Worm (Caenorhabditis elegans): ENCODE results near the gene sdz-11.
A peak's percentile ranks its signal among the peaks of the same experiment; 100 is the strongest.
"Not testable (repeated sequence)": the region's sequence is repeated elsewhere in the genome, so short reads cannot be mapped to it uniquely, and the experiment has no call there.

sdz-11 gene

ce11 chrII:3764486-3764885 is 12.4 kb upstream of the sdz-11 start, which contains the start of gene srx-112:
Gene srx-112 (minus strand): TSS chrII:3764586.
- no peak for TF ChIP-seq ets-5 (GFP tag; IDR thresholded peaks at IDR 0.05)
- TF ChIP-seq F16B12.6 (tag; optimal IDR thresholded peaks at IDR 0.05), result no peak

ce11 chrII:3761599-3761998 is 9.5 kb upstream of the sdz-11 start, which contains the start of gene T24E12.6:
Gene T24E12.6 (minus strand): TSS chrII:3761699.
- TF ChIP-seq pqm-1 (tag; optimal IDR thresholded peaks at IDR 0.05); nhr-12 (tag; optimal IDR thresholded peaks at IDR 0.05); sup-37 (GFP tag; optimal IDR thresholded peaks at IDR 0.05): not testable (repeated sequence)

- TF ChIP-seq nhr-71 (tag; optimal IDR thresholded peaks at IDR 0.05) (peak; percentile 52), tlp-1 (tag; optimal IDR thresholded peaks at IDR 0.05) (no peak), fkh-8 (tag; optimal IDR thresholded peaks at IDR 0.05) (peak; percentile 55), unc-98 (GFP tag; IDR thresholded peaks at IDR 0.05) (no peak), pag-3 (tag; optimal IDR thresholded peaks at IDR 0.05; ENCODE audit: borderline replicate concordance, insufficient read depth) (no peak), nhr-85 (tag) (no peak), nhr-47 (tag; optimal IDR thresholded peaks at IDR 0.05) (no peak), ztf-4 (tag; optimal IDR thresholded peaks at IDR 0.05) (no peak), nhr-19 (GFP tag; conservative IDR thresholded peaks at IDR 0.05) (no peak)
These were observed 6.9 kb upstream of the sdz-11 start, which contains the start of gene T24E12.12 for ce11 chrII:3759010-3759409. Gene T24E12.12 (plus strand): TSS chrII:3759290.

- no peak for TF ChIP-seq aha-1 (tag; optimal IDR thresholded peaks at IDR 0.05)
- no peak for TF ChIP-seq F16B12.6 (tag; optimal IDR thresholded peaks at IDR 0.05)
- no peak for TF ChIP-seq egl-27 (tag; optimal IDR thresholded peaks at IDR 0.05)
- no peak for TF ChIP-seq nhr-11 (tag; optimal IDR thresholded peaks at IDR 0.05)
- TF ChIP-seq zip-4 (GFP tag; optimal IDR thresholded peaks at IDR 0.05), result no peak
- no peak for TF ChIP-seq vab-15 (tag; optimal IDR thresholded peaks at IDR 0.05)
- no peak for TF ChIP-seq ztf-4 (tag; optimal IDR thresholded peaks at IDR 0.05)
These were observed 5.4 kb upstream of the sdz-11 start, which contains the start of gene srx-111 for ce11 chrII:3757499-3757898. Gene srx-111 (plus strand): TSS chrII:3757799.

ce11 chrII:3753598-3753997 is 1.5 kb upstream of the sdz-11 start, which contains the start of gene rcd-1:
Gene rcd-1 (plus strand): TSS chrII:3753898.
- TF ChIP-seq hpl-2 (GFP tag; optimal IDR thresholded peaks at IDR 0.05) (no peak), nhr-84 (tag; optimal IDR thresholded peaks at IDR 0.05) (no peak), lsy-2 (tag; optimal IDR thresholded peaks at IDR 0.05) (no peak), jun-1 (tag; optimal IDR thresholded peaks at IDR 0.05) (no peak), fos-1 (tag; optimal IDR thresholded peaks at IDR 0.05) (no peak), lin-35 (GFP tag; optimal IDR thresholded peaks at IDR 0.05) (no peak), isw-1 (GFP tag; IDR thresholded peaks at IDR 0.05) (no peak), ceh-82 (tag; optimal IDR thresholded peaks at IDR 0.05) (no peak), nhr-20 (tag; optimal IDR thresholded peaks at IDR 0.05) (no peak), hlh-17 (GFP tag; optimal IDR thresholded peaks at IDR 0.05; ENCODE audit: borderline replicate concordance) (no peak)

ce11 chrII:3750685-3751084 is 1.4 kb downstream of the sdz-11 start, which contains the start of gene fbxb-91:
Gene fbxb-91 (minus strand): TSS chrII:3750785.
- TF ChIP-seq nhr-90 (tag; optimal IDR thresholded peaks at IDR 0.05; ENCODE audit: poor library complexity), result no peak
- TF ChIP-seq ceh-63 (GFP tag; optimal IDR thresholded peaks at IDR 0.05), result no peak
- no peak for TF ChIP-seq sox-4 (tag; optimal IDR thresholded peaks at IDR 0.05)
- TF ChIP-seq nhr-28 (tag; optimal IDR thresholded peaks at IDR 0.05), result no peak
- no peak for TF ChIP-seq aha-1 (tag; optimal IDR thresholded peaks at IDR 0.05)
- no peak for TF ChIP-seq unc-86 (tag; optimal IDR thresholded peaks at IDR 0.05)
- no peak for TF ChIP-seq dpl-1 (GFP tag; optimal IDR thresholded peaks at IDR 0.05)
- no peak for TF ChIP-seq nhr-12 (tag; optimal IDR thresholded peaks at IDR 0.05)
- no peak for TF ChIP-seq ceh-8 (GFP tag; optimal IDR thresholded peaks at IDR 0.05)
- TF ChIP-seq nhr-11 (tag; optimal IDR thresholded peaks at IDR 0.05), result no peak
